Fruit fly (Drosophila melanogaster) S2 (cell line): Measurements from ENCODE around the gene CG13043.

Experiments
- CG8478 ChIP-seq: fragments of >200 bp; optimal IDR thresholded peaks from 2 replicates; lab custom pipeline; 2018
- CTCF ChIP-seq, 2 experiments: fragments of >200 bp; optimal IDR thresholded peaks; 2 replicates each; lab custom pipeline; 2018

DNA sequence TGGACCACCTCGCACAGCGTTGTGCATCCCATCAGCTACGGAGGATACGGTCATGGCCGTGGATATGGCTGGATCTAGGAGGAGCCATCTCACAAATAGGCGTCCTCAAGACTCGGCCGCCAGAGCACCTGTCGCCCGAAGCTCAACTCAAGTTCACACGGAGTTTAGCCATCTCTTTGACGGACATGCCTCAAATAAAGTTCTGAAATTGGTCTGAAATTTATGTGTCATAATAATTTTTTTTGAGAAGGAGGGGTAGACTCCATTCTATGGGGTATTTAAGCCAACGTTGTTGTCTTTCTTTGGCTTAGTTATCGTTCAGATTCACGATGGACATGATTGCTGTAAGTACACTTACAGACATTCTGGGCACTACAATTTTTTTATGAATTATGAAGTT lies 42.6 kb downstream of the CG13043 start, which contains the start of gene CG13070:
- TF ChIP-seq CG8478 (lab: Kevin White, UChicago) (no peak), CTCF (optimal IDR thresholded peaks at IDR 0.05; lab: Kevin White, UChicago) (no peak)
